Worm (Caenorhabditis elegans) whole organism, early embryonic: ENCODE measurements around the gene F35B12.10.

Experiments used
- F13C5.2 ChIP-seq: sonication (generic microtip); optimal IDR thresholded peaks from 2 replicates; lab custom pipeline; 2017; ENCODE audit warnings: mild to moderate bottlenecking, missing genetic modification characterization, inconsistent platforms, missing compliant biosample characterization
- aly-1 ChIP-seq: sonication (generic microtip); optimal IDR thresholded peaks from 2 replicates; lab custom pipeline; 2016; ENCODE audit warnings: missing genetic modification characterization, missing compliant biosample characterization
- ceh-36 ChIP-seq: sonication (generic microtip); optimal IDR thresholded peaks from 2 replicates; lab custom pipeline; 2016; ENCODE audit warnings: missing genetic modification characterization, inconsistent platforms, missing compliant biosample characterization
- flt-1 ChIP-seq: fragments of 200-800 bp; sonication (Bioruptor generic); IDR thresholded peaks from 2 replicates; pipeline ENCODE4 v1.3.6; 2022; ENCODE audit warnings: missing genetic modification characterization, missing compliant biosample characterization
- hmg-4 ChIP-seq: fragments of 200-800 bp; sonication (Bioruptor generic); optimal IDR thresholded peaks from 2 replicates; lab custom pipeline; 2018; ENCODE audit warnings: mild to moderate bottlenecking, missing genetic modification characterization, missing compliant biosample characterization
- hnd-1 ChIP-seq: sonication (generic microtip); optimal IDR thresholded peaks from 2 replicates; lab custom pipeline; 2016; ENCODE audit warnings: missing genetic modification characterization, missing compliant biosample characterization
- scrt-1 ChIP-seq: fragments of 200-800 bp; sonication (Bioruptor generic); IDR thresholded peaks from 2 replicates; pipeline ENCODE4 v1.3.6; 2022; ENCODE audit warnings: missing genetic modification characterization, missing compliant biosample characterization
- sea-1 ChIP-seq: fragments of 200-800 bp; sonication (Bioruptor generic); conservative IDR thresholded peaks from 2 replicates; pipeline ENCODE4 v1.3.6; 2022; ENCODE audit warnings: missing genetic modification characterization, missing compliant biosample characterization
- tbx-37 ChIP-seq: fragments of 200-800 bp; sonication (Bioruptor generic); conservative IDR thresholded peaks from 2 replicates; pipeline ENCODE4 v1.3.6; 2022; ENCODE audit warnings: missing genetic modification reagents, missing genetic modification characterization, missing compliant biosample characterization
- tra-4 ChIP-seq: sonication (generic microtip); optimal IDR thresholded peaks from 2 replicates; lab custom pipeline; 2017; ENCODE audit warnings: missing genetic modification characterization, missing compliant biosample characterization

F35B12.10 gene

DNA sequence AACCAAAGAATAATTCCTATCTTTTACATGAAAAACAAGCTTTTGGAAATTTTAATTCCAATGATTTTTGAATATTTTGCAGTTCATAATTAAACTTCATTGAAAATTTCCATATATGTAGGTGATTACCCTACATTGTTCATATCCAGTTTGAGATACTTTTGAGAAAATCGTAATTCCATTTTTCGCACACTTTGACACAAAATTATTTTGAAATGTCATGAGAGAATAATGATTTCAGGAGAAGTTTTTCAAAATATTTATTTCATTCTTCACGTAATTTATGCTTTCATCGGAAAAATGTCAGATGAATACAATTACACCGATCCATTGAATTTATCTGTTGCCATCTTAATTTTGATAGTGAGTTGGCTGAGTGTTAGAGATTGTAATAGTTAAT is 45.9 kb downstream of the F35B12.10 start, which contains the start of gene srx-88:
Gene srx-88, plus strand, starts transcription at position 301 of the 400 bp plus-strand sequence.
- TF ChIP-seq tra-4 (tag; lab: Kevin White, UChicago), result no peak
- TF ChIP-seq aly-1 (tag; lab: Kevin White, UChicago), result no peak

DNA sequence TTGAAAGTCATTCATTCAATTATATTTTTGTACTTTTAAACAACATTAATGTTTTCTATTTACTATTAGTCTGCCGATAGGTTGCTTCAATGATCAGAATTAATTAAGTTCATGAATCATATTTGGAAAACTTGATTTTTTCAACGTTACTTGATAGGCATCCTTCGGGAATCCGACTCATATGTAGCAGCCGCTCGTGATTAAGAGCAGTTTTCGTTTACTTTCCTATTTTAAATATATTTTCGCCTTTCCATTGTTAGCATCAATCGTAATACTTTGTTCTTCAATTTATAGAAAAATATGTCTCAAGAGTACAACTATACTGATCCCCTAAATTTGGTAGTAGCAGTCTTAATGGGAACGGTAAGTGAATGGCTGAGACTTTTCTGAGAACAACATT is 48.2 kb downstream of the F35B12.10 start, which contains the start of gene srx-90:
Gene srx-90, plus strand, starts transcription at position 301 of the 400 bp plus-strand sequence.
- TF ChIP-seq tbx-37 (GFP tag; lab: Robert Waterston, UW), result no peak
- no peak for TF ChIP-seq scrt-1
- no peak for TF ChIP-seq hnd-1 (tag; lab: Kevin White, UChicago)
- no peak for TF ChIP-seq flt-1 (GFP tag; lab: Robert Waterston, UW)
- no peak for TF ChIP-seq tra-4 (tag; lab: Kevin White, UChicago)
- no peak for TF ChIP-seq F13C5.2 (tag; lab: Kevin White, UChicago)
- no peak for TF ChIP-seq ceh-36 (tag; lab: Kevin White, UChicago)
- TF ChIP-seq sea-1 (GFP tag; lab: Robert Waterston, UW), result no peak
- no peak for TF ChIP-seq hmg-4 (GFP tag; lab: Kevin White, UChicago)
